Fruit fly (Drosophila melanogaster): ENCODE measurements around the gene CG14316.

- TF ChIP-seq psq (GFP tag; optimal IDR thresholded peaks at IDR 0.05) (peak; percentile 97), Rel (GFP tag; optimal IDR thresholded peaks at IDR 0.05) (no peak), Rel (tag; optimal IDR thresholded peaks at IDR 0.05) (peak; percentile 24), br (GFP tag; optimal IDR thresholded peaks at IDR 0.05) (peak; percentile 56), Hr78 (GFP tag; optimal IDR thresholded peaks at IDR 0.05) (no peak), CG9705 (GFP tag; optimal IDR thresholded peaks at IDR 0.05) (peak; percentile 47), Mio (GFP tag; optimal IDR thresholded peaks at IDR 0.05) (no peak), CG32264 (GFP tag; optimal IDR thresholded peaks at IDR 0.05) (no peak)
Observed at dm6 chr3R:18185385-18185784, 33.5 kb downstream of the CG14316 start, which contains the start of the genes Arp5 and CG7208.

Measured in whole organism, wandering third instar larva.